Worm (Caenorhabditis elegans): ENCODE measurements around the gene daf-12.

- TF ChIP-seq ama-1 (optimal IDR thresholded peaks at IDR 0.05) (no peak), tbx-37 (GFP tag; conservative IDR thresholded peaks at IDR 0.05) (no peak), tbx-11 (GFP tag; IDR thresholded peaks at IDR 0.05) (no peak), hmg-4 (GFP tag; optimal IDR thresholded peaks at IDR 0.05) (no peak), B0310.2 (tag; optimal IDR thresholded peaks at IDR 0.05) (no peak), pes-1 (GFP tag; IDR thresholded peaks at IDR 0.05) (no peak), hmbx-1 (tag; optimal IDR thresholded peaks at IDR 0.05) (no peak)
Measured at ce11 chrX:10637048-10637928, 1.6 kb downstream of the daf-12 start.

All from whole organism, early embryonic.